Fruit fly (Drosophila melanogaster) whole organism, embryonic: Measurements from ENCODE around the gene Ucp4A.

Experiments used
- Awh ChIP-seq: fragments of 200-800 bp; sonication (Bioruptor generic); IDR thresholded peaks from 2 replicates; pipeline ENCODE4, ENCODE4 v1.3.6; 2022; ENCODE audit warnings: missing biosample characterization, missing genetic modification characterization
- CG10267 ChIP-seq: fragments of 200-800 bp; sonication (Bioruptor generic); optimal IDR thresholded peaks from 2 replicates; lab custom pipeline; 2018; ENCODE audit warnings: missing biosample characterization, mild to moderate bottlenecking, missing genetic modification characterization, moderate library complexity
- CG10431 ChIP-seq: fragments of 200-800 bp; sonication (Bioruptor generic); optimal IDR thresholded peaks from 3 replicates; lab custom pipeline; 2018; ENCODE audit warnings: missing biosample characterization, mild to moderate bottlenecking, missing genetic modification characterization
- CG11398 ChIP-seq: fragments of 200-800 bp; sonication (Bioruptor generic); optimal IDR thresholded peaks from 2 replicates; lab custom pipeline; 2016; ENCODE audit warnings: missing biosample characterization, missing genetic modification characterization
- CG1233 ChIP-seq: fragments of 200-800 bp; sonication (Bioruptor generic); optimal IDR thresholded peaks from 4 replicates; lab custom pipeline; 2018; ENCODE audit warnings: missing biosample characterization, mild to moderate bottlenecking, missing genetic modification characterization
- CG13123 ChIP-seq: fragments of 200-800 bp; sonication (Bioruptor generic); optimal IDR thresholded peaks from 2 replicates; lab custom pipeline; 2016; ENCODE audit warnings: missing biosample characterization, missing genetic modification characterization
- CG13894 ChIP-seq: fragments of 200-800 bp; sonication (Bioruptor generic); optimal IDR thresholded peaks from 3 replicates; lab custom pipeline; 2018; ENCODE audit warnings: missing biosample characterization, mild to moderate bottlenecking, missing genetic modification characterization, moderate library complexity
- CG14710 ChIP-seq: fragments of 200-800 bp; sonication (Bioruptor generic); optimal IDR thresholded peaks from 3 replicates; lab custom pipeline; 2019; ENCODE audit warnings: missing biosample characterization, mild to moderate bottlenecking, missing genetic modification characterization, moderate library complexity
- CG16863 ChIP-seq: fragments of 200-800 bp; sonication (Bioruptor generic); optimal IDR thresholded peaks from 3 replicates; lab custom pipeline; 2016; ENCODE audit warnings: missing biosample characterization, missing genetic modification characterization
- CG2116 ChIP-seq: fragments of 200-800 bp; sonication (Bioruptor generic); optimal IDR thresholded peaks from 3 replicates; lab custom pipeline; 2018; ENCODE audit warnings: missing biosample characterization, mild to moderate bottlenecking, missing genetic modification characterization
- CG34422 ChIP-seq: fragments of 200-800 bp; sonication (Bioruptor generic); IDR thresholded peaks from 3 replicates; pipeline ENCODE4 v1.3.6; 2022; ENCODE audit warnings: missing biosample characterization, missing genetic modification characterization
- CG4707 ChIP-seq: fragments of 200-800 bp; sonication (Bioruptor generic); optimal IDR thresholded peaks from 2 replicates; lab custom pipeline; 2018; ENCODE audit warnings: missing biosample characterization, mild to moderate bottlenecking, missing genetic modification characterization, moderate library complexity
- CG6272 ChIP-seq: fragments of 200-800 bp; sonication (Bioruptor generic); IDR thresholded peaks from 2 replicates; pipeline ENCODE4 v1.3.6; 2022; ENCODE audit warnings: missing biosample characterization, missing genetic modification characterization
- CG6813 ChIP-seq: fragments of 200-800 bp; sonication (Bioruptor generic); optimal IDR thresholded peaks from 2 replicates; lab custom pipeline; 2017; ENCODE audit warnings: missing biosample characterization, missing genetic modification characterization, mild to moderate bottlenecking, moderate library complexity, missing genetic modification reagents
- CG7271 ChIP-seq: fragments of 200-800 bp; sonication (Bioruptor generic); optimal IDR thresholded peaks from 2 replicates; lab custom pipeline; 2018; ENCODE audit warnings: missing biosample characterization, mild to moderate bottlenecking, missing genetic modification characterization, moderate library complexity
- CG8290 ChIP-seq, 3 experiments: fragments of 200-800 bp; sonication (Bioruptor generic); optimal IDR thresholded peaks; 2 replicates each; lab custom pipeline; 2016 to 2019; ENCODE audit warnings: missing biosample characterization in 3 of 3, missing genetic modification characterization in 3 of 3, mild to moderate bottlenecking in 2 of 3, moderate library complexity in 1 of 3
- CG8388 ChIP-seq: fragments of 200-800 bp; sonication (Bioruptor generic); optimal IDR thresholded peaks from 2 replicates; lab custom pipeline; 2019; ENCODE audit warnings: missing biosample characterization, mild to moderate bottlenecking, missing genetic modification characterization, moderate library complexity
- CG9727 ChIP-seq: fragments of 200-800 bp; sonication (Bioruptor generic); optimal IDR thresholded peaks from 3 replicates; lab custom pipeline; 2017; ENCODE audit warnings: missing biosample characterization, mild to moderate bottlenecking, missing genetic modification characterization
- Elba2 ChIP-seq: fragments of 200-800 bp; sonication (Bioruptor generic); optimal IDR thresholded peaks from 3 replicates; lab custom pipeline; 2016; ENCODE audit warnings: missing biosample characterization, missing genetic modification characterization
- Ets97D ChIP-seq: fragments of 200-800 bp; sonication (Bioruptor generic); optimal IDR thresholded peaks from 3 replicates; lab custom pipeline; 2016; ENCODE audit warnings: missing biosample characterization, missing genetic modification characterization
- HLH54F ChIP-seq: fragments of 200-800 bp; sonication (Bioruptor generic); optimal IDR thresholded peaks from 3 replicates; lab custom pipeline; 2016; ENCODE audit warnings: missing biosample characterization, missing genetic modification characterization
- Hsf ChIP-seq: fragments of 200-800 bp; sonication (Bioruptor generic); optimal IDR thresholded peaks from 3 replicates; lab custom pipeline; 2016; ENCODE audit warnings: missing biosample characterization, missing genetic modification characterization
- Mrtf ChIP-seq: fragments of 200-800 bp; sonication (Bioruptor generic); IDR thresholded peaks from 3 replicates; pipeline ENCODE4 v1.3.6; 2022; ENCODE audit warnings: missing biosample characterization, missing genetic modification characterization
- NC2α ChIP-seq: fragments of 200-800 bp; sonication (Bioruptor generic); optimal IDR thresholded peaks from 2 replicates; lab custom pipeline; 2016; ENCODE audit warnings: missing biosample characterization, missing genetic modification characterization
- Nf-YB ChIP-seq: fragments of 200-800 bp; sonication (Bioruptor generic); optimal IDR thresholded peaks from 3 replicates; lab custom pipeline; 2019; ENCODE audit warnings: missing biosample characterization, mild to moderate bottlenecking, missing genetic modification characterization, moderate library complexity
- Nf-YC ChIP-seq: fragments of 200-800 bp; optimal IDR thresholded peaks from 3 replicates; lab custom pipeline; 2019; ENCODE audit warnings: missing biosample characterization, mild to moderate bottlenecking, missing genetic modification characterization, moderate library complexity
- Pdp1 ChIP-seq, 2 experiments: fragments of 200-800 bp; sonication (Bioruptor generic); optimal IDR thresholded peaks; 3 replicates each; lab custom pipeline; 2016; ENCODE audit warnings: missing biosample characterization in 2 of 2, missing genetic modification characterization in 2 of 2, mild to moderate bottlenecking in 1 of 2, moderate library complexity in 1 of 2
- Six4 ChIP-seq: fragments of 200-800 bp; sonication (Bioruptor generic); optimal IDR thresholded peaks from 2 replicates; lab custom pipeline; 2016; ENCODE audit warnings: missing biosample characterization, missing genetic modification characterization
- Sox100B ChIP-seq: fragments of 200-800 bp; sonication (Bioruptor generic); optimal IDR thresholded peaks from 3 replicates; lab custom pipeline; 2018; ENCODE audit warnings: missing biosample characterization, mild to moderate bottlenecking, missing genetic modification characterization
- Tbp ChIP-seq: fragments of >200 bp; optimal IDR thresholded peaks from 2 replicates; lab custom pipeline; 2018; ENCODE audit warnings: missing biosample characterization, missing genetic modification characterization
- aop ChIP-seq: fragments of 200-800 bp; sonication (Bioruptor generic); IDR thresholded peaks from 2 replicates; pipeline ENCODE4 v1.3.6; 2022; ENCODE audit warnings: missing biosample characterization, missing genetic modification characterization
- bbx ChIP-seq: fragments of 200-800 bp; sonication (Bioruptor generic); IDR thresholded peaks from 2 replicates; pipeline ENCODE4 v1.3.6; 2022; ENCODE audit warnings: missing biosample characterization, missing genetic modification characterization; ENCODE audit not compliant: partially characterized antibody
- bcd ChIP-seq: fragments of 200-800 bp; sonication (Bioruptor generic); optimal IDR thresholded peaks from 2 replicates; lab custom pipeline; 2017; ENCODE audit warnings: missing biosample characterization, mild to moderate bottlenecking, missing genetic modification characterization
- bowl ChIP-seq: fragments of 200-800 bp; sonication (Bioruptor generic); IDR thresholded peaks from 2 replicates; pipeline ENCODE4 v1.3.6; 2022; ENCODE audit warnings: missing biosample characterization, missing genetic modification characterization
- bsh ChIP-seq, 2 experiments: fragments of 200-800 bp; sonication (Bioruptor generic); optimal IDR thresholded peaks; 2 replicates each; lab custom pipeline; 2017 to 2018; ENCODE audit warnings: mild to moderate bottlenecking in 2 of 2, missing biosample characterization in 2 of 2, missing genetic modification characterization in 2 of 2, moderate library complexity in 1 of 2
- cg ChIP-seq: fragments of 200-800 bp; sonication (Bioruptor generic); optimal IDR thresholded peaks from 3 replicates; lab custom pipeline; 2019; ENCODE audit warnings: missing biosample characterization, mild to moderate bottlenecking, missing genetic modification characterization, moderate library complexity
- dan ChIP-seq: fragments of 200-800 bp; sonication (Bioruptor generic); IDR thresholded peaks from 2 replicates; pipeline ENCODE4 v1.3.6; 2022; ENCODE audit warnings: missing biosample characterization, missing genetic modification characterization
- fd102C ChIP-seq: fragments of 200-800 bp; sonication (Bioruptor generic); optimal IDR thresholded peaks from 2 replicates; lab custom pipeline; 2018; ENCODE audit warnings: missing biosample characterization, mild to moderate bottlenecking, missing genetic modification characterization, moderate library complexity
- fd3F ChIP-seq: fragments of 200-800 bp; sonication (Bioruptor generic); optimal IDR thresholded peaks from 2 replicates; lab custom pipeline; 2018; ENCODE audit warnings: missing biosample characterization, mild to moderate bottlenecking, missing genetic modification characterization, moderate library complexity
- gce ChIP-seq: fragments of 200-800 bp; sonication (Bioruptor generic); IDR thresholded peaks from 3 replicates; pipeline ENCODE4 v1.3.6; 2022; ENCODE audit warnings: missing biosample characterization, missing genetic modification characterization
- hkb ChIP-seq, 2 experiments: fragments of 200-800 bp in 1 of 2; fragments of >200 bp in 1 of 2; sonication (Bioruptor generic) in 1 of 2; IDR thresholded peaks in 1 of 2; optimal IDR thresholded peaks in 1 of 2; 2 replicates each; pipeline versions ENCODE4 v1.3.6 to Lab custom; 2017 to 2022; ENCODE audit warnings: missing biosample characterization in 1 of 2, missing genetic modification characterization in 1 of 2
- kah ChIP-seq: fragments of 200-800 bp; sonication (Bioruptor generic); optimal IDR thresholded peaks from 2 replicates; lab custom pipeline; 2018; ENCODE audit warnings: missing biosample characterization, mild to moderate bottlenecking, missing genetic modification characterization
- nom ChIP-seq: fragments of 200-800 bp; sonication (Bioruptor generic); optimal IDR thresholded peaks from 2 replicates; lab custom pipeline; 2017; ENCODE audit warnings: missing biosample characterization, missing genetic modification characterization, mild to moderate bottlenecking, moderate library complexity, missing genetic modification reagents
- phol ChIP-seq: fragments of 200-800 bp; sonication (Bioruptor generic); optimal IDR thresholded peaks from 3 replicates; lab custom pipeline; 2018; ENCODE audit warnings: missing biosample characterization, mild to moderate bottlenecking, missing genetic modification characterization, moderate library complexity
- repo ChIP-seq: fragments of 200-800 bp; sonication (Bioruptor generic); optimal IDR thresholded peaks from 2 replicates; lab custom pipeline; 2016; ENCODE audit warnings: missing biosample characterization, missing genetic modification characterization
- sens ChIP-seq: fragments of 200-800 bp; sonication (Bioruptor generic); peaks from one replicate; lab custom pipeline; 2016; ENCODE audit warnings: missing biosample characterization, missing genetic modification characterization
- seq ChIP-seq: fragments of 200-800 bp; sonication (Bioruptor generic); IDR thresholded peaks from 2 replicates; pipeline ENCODE4 v1.3.6; 2022; ENCODE audit warnings: missing biosample characterization, missing genetic modification characterization
- sim ChIP-seq: fragments of 200-800 bp; sonication (Bioruptor generic); IDR thresholded peaks from 2 replicates; pipeline ENCODE4 v1.3.6; 2022; ENCODE audit warnings: missing biosample characterization, missing genetic modification characterization
- toy ChIP-seq: fragments of 200-800 bp; sonication (Bioruptor generic); IDR thresholded peaks from 2 replicates; pipeline ENCODE4 v1.3.6; 2022; ENCODE audit warnings: missing biosample characterization, missing genetic modification characterization
- zen ChIP-seq: fragments of 200-800 bp; sonication (Bioruptor generic); optimal IDR thresholded peaks from 3 replicates; lab custom pipeline; 2018; ENCODE audit warnings: missing biosample characterization, mild to moderate bottlenecking, missing genetic modification characterization, moderate library complexity

The Ucp4A gene

dm6 chrX:17865103-17865502 is 20.4 kb downstream of the Ucp4A start (continued):
- no peak for TF ChIP-seq sim
- peak; percentile 10 for TF ChIP-seq CG9727 (GFP tag; lab: Kevin White, UChicago)
- no peak for TF ChIP-seq bowl (GFP tag; lab: Robert Waterston, UW)
- TF ChIP-seq seq (GFP tag; lab: Robert Waterston, UW) = no peak
- TF ChIP-seq Nf-YB = no peak
- no peak for TF ChIP-seq Six4 (GFP tag; lab: Kevin White, UChicago)
- TF ChIP-seq Mrtf (GFP tag; lab: Robert Waterston, UW) = no peak
- peak; percentile 36 for TF ChIP-seq CG1233
- TF ChIP-seq NC2α = no peak
- TF ChIP-seq zen (tag; lab: Kevin White, UChicago) = peak; percentile 34
- no peak for TF ChIP-seq Pdp1 (GFP tag; optimal IDR thresholded peaks at IDR 0.05; lab: Kevin White, UChicago)
- no peak for TF ChIP-seq Tbp (GFP tag; lab: Kevin White, UChicago)
- TF ChIP-seq Hsf = no peak
- TF ChIP-seq hkb (optimal IDR thresholded peaks at IDR 0.05; lab: Kevin White, UChicago) = no peak
- peak; percentile 30; the same call in 1 of the 2 replicates for TF ChIP-seq hkb (GFP tag; IDR thresholded peaks at IDR 0.05; lab: Robert Waterston, UW)
- peak; percentile 18 for TF ChIP-seq CG14710 (tag; lab: Kevin White, UChicago)
- peak; percentile 18 for TF ChIP-seq Sox100B
- no peak for TF ChIP-seq CG11398 (GFP tag; lab: Kevin White, UChicago)
- TF ChIP-seq bcd = no peak
- no peak for TF ChIP-seq kah (GFP tag; lab: Kevin White, UChicago)
- no peak for TF ChIP-seq CG10431
- peak; percentile 91 for TF ChIP-seq CG2116 (GFP tag; lab: Kevin White, UChicago)
- no peak for TF ChIP-seq CG16863 (GFP tag; lab: Kevin White, UChicago)
- no peak for TF ChIP-seq CG13894 (tag; lab: Kevin White, UChicago)
- TF ChIP-seq CG10267 (tag; lab: Kevin White, UChicago) = peak; percentile 18
- TF ChIP-seq CG13123 (GFP tag; lab: Kevin White, UChicago) = no peak
- TF ChIP-seq CG4707 = peak; percentile 23
- TF ChIP-seq fd3F = no peak
- TF ChIP-seq CG8388 (GFP tag; lab: Kevin White, UChicago) = no peak
- TF ChIP-seq Awh (GFP tag; lab: Robert Waterston, UW) = no peak
- TF ChIP-seq CG7271 = peak; percentile 95
- no peak for TF ChIP-seq dan (GFP tag; lab: Robert Waterston, UW)
- peak; percentile 53 for TF ChIP-seq phol (tag; lab: Kevin White, UChicago)
- peak; percentile 71 for TF ChIP-seq fd102C (GFP tag; lab: Kevin White, UChicago)
- TF ChIP-seq bbx (GFP tag; lab: Robert Waterston, UW) = 0 out of 2 replicates have a peak, but pooled peaks have one; percentile 21
- no peak for TF ChIP-seq Nf-YC (tag; lab: Kevin White, UChicago)
- TF ChIP-seq Elba2 (GFP tag; lab: Kevin White, UChicago) = peak; percentile 16
- TF ChIP-seq sens (GFP tag; lab: Kevin White, UChicago) = peak; percentile 22
- no peak for TF ChIP-seq aop (GFP tag; lab: Robert Waterston, UW)
- TF ChIP-seq CG8290 (GFP tag; optimal IDR thresholded peaks at IDR 0.05; lab: Kevin White, UChicago) = peak; percentile 41
- peak in 1 of 2 experiments; percentile 31 for TF ChIP-seq CG8290 (tag; optimal IDR thresholded peaks at IDR 0.05; lab: Kevin White, UChicago)
- peak; percentile 1 for TF ChIP-seq cg (GFP tag; lab: Kevin White, UChicago)
- no peak for TF ChIP-seq toy (GFP tag; lab: Robert Waterston, UW)
- TF ChIP-seq gce = no peak
- TF ChIP-seq CG6813 (GFP tag; lab: Kevin White, UChicago) = no peak
- TF ChIP-seq CG34422 (GFP tag; lab: Robert Waterston, UW) = no peak
- TF ChIP-seq CG6272 (GFP tag; lab: Robert Waterston, UW) = no peak
- TF ChIP-seq Ets97D (GFP tag; lab: Kevin White, UChicago) = peak; percentile 62
- no peak for TF ChIP-seq bsh (GFP tag; optimal IDR thresholded peaks at IDR 0.05; lab: Kevin White, UChicago)
- peak; percentile 22 for TF ChIP-seq nom
- no peak for TF ChIP-seq repo (GFP tag; lab: Kevin White, UChicago)
- TF ChIP-seq HLH54F = no peak
